Worm (Caenorhabditis elegans): ENCODE results near the gene cogc-6.

DNA sequence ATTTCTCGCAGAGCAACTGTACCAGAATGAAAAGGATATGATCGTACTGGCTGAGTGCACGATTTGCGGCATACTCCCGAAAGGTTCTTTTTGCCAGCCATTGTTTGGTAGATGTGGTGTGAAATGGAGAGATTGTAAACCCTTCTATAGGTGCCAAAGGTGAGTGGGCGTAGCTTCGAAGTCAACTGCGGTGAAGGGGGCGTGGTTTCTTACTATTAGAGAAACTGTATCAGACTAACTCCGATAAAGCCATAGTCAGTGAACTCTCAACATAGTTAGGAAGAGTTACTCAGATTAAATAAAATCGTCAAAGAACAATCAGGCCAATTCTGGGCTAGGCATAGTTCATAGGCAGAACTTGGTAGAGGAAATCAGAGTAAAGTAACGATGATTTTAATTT, 43.8 kb downstream of the cogc-6 start, which contains the start of gene F20D6.9:
- no peak for TF ChIP-seq ZK546.5 (tag; optimal IDR thresholded peaks at IDR 0.05)
- no peak for TF ChIP-seq nhr-237 (tag; optimal IDR thresholded peaks at IDR 0.05)
- no peak for TF ChIP-seq ztf-11 (tag; optimal IDR thresholded peaks at IDR 0.05)

Data from whole organism, L4 larva.